Fruit fly (Drosophila melanogaster) whole organism, larva: ENCODE measurements around the gene Cpr72Eb.

ENCODE experiments used
- noc ChIP-seq: fragments of 200-800 bp; sonication (Bioruptor generic); optimal IDR thresholded peaks from 3 replicates; lab custom pipeline; 2019; ENCODE audit warnings: missing biosample characterization, mild to moderate bottlenecking, missing genetic modification characterization, moderate library complexity

Gene Cpr72Eb

DNA sequence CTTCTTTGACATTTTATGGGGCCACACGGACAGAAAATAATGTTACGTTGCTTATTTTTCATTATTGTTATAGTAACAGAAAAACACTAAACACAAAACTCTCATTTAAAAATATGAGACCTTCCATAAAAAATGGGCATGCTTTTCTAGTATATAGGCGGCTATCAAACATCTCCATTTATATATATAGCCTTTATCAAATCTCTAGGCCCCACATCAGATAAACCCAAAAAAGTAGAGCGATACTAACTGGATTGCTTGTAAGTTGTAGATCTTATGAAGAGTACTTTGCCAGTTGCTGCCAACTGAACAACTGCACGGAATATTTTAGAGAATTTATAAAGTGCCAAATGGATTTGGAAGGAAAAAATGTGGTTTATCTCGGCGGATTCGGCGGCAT lies 4.8 kb downstream of the Cpr72Eb start, which contains the start of gene CG18814:
Gene CG18814, plus strand, starts transcription at position 301 of the 400 bp plus-strand sequence.
- no peak for TF ChIP-seq noc (tag; lab: Kevin White, UChicago)

DNA sequence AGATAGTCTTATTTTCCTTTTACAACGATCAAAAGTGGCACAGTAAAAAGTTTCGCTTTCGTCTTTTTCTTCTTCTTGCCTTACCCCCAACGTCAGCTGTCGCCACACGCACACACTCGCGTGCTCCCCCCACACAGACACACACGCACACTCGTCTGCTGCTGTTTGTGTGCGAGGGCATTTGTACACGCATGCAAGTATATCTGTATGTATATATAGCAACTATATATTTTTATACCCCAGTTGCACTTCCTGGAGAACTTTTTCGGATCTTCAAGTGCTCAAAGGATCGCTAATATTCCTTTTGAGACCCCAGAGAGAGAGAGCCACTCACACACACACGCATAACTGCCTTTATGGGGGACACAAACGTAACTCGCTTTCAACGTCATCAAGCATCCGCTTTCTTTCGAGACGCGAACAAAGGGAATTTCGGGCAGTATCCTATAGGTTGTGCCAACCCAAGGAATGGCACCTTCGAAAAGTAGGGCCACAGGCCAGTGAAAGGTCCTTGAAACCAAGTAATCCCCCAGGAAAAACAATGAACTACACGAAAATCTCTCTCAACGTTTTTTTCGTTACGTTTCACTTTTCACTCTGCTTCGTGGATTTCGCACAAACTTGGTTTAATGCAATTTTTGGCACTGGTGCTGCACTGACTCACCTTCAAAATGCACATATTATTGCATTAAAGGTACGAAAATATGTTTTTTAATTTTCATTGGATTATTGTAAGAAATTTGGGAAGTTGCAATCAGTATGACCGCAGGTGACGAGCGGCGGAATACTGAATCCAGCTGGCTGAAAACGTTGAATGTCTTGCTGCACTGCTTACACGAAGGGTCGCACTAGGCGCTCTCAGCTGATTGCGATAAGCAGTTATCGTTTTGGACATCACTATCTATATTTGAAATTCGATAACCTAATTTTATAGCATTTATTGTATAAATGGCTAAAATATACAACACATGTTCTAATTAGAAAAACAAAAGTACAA lies 13.4 kb downstream of the Cpr72Eb start, which contains the start of gene roq:
Gene roq, minus strand, starts transcription at position 799 of the 997 bp plus-strand sequence.
- no peak for TF ChIP-seq noc (tag; lab: Kevin White, UChicago)

DNA sequence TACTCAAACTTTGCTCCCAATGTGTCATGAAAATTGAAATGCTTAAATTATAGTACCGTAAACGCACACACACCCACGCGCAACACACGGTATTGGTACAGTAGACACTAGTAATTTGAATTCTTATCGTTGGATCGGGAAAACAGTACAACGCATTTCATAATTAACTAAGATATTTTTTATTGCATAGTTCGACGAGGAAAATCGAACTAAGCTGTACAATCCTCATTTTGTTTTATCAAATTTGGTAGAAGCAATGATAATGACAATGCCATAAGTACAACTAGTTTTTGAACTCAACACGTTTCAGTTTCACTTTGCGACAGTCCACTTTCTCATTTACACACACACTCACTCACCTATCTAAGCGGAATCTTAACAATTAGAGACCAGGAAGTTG lies 16.1 kb downstream of the Cpr72Eb start:
- TF ChIP-seq noc (tag; lab: Kevin White, UChicago): peak; percentile 97

DNA sequence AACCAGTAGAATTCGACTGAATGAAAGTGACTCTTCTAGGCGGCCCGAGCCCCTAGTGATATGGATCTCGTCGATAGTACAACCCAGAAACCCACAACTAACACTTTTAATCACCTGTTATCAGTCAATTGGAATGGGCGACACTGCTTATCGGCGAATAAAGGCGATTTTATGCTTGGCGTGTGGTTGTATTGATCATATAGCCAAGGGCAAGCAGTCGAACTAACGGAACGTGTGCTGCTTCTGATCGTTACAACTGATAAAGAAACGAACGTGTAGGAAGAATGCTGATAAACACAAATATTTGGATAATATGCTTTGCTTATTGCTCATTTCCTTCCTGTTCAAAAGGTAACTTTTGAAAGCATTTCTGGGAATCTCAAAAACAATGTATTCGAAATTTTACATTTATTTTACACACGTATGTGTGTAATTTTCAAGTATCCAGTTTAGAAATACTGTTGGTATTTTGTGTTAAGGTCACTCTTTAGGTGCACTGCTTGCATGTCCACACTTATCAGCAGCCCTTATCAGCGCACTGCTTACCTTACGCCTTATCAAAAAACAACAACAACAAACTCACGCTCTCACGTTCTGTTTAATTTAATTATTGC lies 16.6 kb downstream of the Cpr72Eb start, which contains the start of gene Agpat4:
Gene Agpat4, minus strand, starts transcription at position 387 of the 614 bp plus-strand sequence.
- no peak for TF ChIP-seq noc (tag; lab: Kevin White, UChicago)

DNA sequence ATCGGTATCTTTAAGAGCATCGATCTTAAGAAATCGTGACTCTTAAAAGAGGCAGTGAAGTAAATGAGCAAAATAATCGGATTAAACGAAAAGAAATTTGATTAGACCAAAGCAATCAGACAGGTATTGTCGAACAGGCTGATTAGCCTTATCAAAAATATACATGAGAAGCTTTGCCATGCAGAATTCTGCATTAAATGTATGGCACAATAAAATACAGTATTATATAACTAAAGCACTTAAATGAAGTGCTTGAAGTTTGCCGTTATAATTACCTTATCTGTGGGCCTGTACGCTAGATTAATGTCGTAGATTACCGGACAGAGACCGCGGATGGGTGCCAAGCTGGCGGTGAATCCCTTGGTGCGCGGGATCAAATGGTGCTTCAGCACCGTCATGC lies 18.4 kb downstream of the Cpr72Eb start:
- no peak for TF ChIP-seq noc (tag; lab: Kevin White, UChicago)

DNA sequence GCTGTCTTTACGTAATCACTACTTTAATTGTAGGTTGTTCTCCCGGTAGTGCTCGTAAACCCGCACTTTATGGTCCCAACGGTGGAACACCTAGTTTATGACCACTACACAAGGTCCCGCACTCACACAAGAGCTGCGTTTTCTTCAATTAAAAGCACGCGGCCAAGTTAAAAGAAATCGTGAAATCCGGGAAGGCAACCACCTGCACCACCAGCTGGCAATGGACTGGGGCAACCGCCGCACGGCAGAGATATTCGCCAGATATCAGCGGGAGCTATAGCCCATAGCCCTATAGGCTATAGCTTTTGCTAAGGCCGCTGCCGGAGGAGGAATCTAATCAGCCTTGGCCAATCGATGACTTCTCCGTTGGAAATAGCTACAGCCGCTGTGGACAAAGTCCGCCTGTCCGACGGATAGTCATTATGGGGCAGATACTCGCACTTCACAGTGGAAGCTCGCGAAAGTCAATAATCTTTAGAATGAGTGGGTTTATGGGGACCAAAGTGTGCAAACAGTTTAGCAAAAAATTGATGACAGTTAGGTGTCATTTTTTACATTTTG lies 19.5 kb downstream of the Cpr72Eb start:
- no peak for TF ChIP-seq noc (tag; lab: Kevin White, UChicago)

DNA sequence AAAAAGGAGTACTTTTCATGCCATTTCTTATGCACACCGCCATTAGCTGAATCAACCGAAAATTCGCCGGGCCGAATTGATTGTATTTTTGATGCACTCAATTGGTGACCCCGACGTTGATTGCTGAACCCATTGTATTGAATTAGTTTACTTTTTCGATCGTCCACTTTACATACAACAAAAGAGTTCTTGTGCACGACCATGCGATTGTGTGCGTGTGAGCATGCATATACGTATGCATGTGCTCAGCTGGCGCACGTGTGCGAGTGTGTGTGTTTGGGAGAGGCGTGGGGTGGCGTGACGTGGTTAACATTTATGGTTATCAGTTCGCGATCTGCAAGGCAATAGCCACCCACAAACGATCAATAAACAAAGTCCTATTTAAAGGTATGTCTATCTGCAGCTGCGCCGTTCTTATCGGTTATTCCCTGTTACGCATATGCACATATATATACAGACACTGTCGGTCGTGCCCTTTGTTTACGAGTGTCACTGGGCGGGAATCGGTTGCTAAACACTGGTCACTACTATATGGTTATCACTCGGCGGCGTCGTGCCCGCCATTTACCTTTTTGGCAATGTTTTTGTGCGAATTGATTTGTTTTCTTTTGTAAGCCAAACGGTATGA lies 20.7 kb downstream of the Cpr72Eb start:
- peak; percentile 56 for TF ChIP-seq noc (tag; lab: Kevin White, UChicago)

DNA sequence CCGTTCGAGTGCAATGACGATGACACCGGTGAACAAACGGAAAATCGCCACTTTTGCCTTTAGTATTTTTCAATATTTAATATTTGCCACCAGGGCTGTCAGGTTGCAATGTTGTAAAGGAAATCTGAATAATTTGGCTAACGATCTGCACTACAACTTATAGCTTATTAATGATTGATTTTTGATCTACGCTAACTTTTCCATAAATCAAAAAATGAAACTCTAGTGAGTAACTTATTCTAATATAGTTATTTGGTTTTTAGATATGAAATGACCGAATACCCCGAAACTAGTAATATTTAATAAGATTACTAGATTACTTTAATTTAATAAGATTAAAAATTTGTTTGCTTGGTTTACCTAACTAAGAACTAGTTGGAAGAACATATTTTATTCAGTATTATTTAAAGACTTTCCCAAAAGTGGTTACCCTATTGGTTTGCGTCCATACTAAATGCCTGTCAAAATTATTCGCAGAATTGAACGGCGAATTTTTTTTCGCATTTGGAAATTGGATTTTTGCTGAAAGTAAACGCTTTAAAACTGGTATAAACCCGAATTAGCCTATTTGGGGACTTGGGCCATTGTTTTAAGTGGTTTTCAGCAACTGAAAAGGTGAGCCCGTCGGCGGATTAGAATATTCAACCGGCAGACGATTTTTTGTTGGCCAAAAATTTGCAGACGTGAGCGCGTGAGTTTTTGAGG lies 21.3 kb downstream of the Cpr72Eb start, which contains the start of the genes Agpat3 and RAF2:
Gene Agpat3, minus strand, starts transcription at position 78 of the 705 bp plus-strand sequence.
Gene RAF2, plus strand, starts transcription at position 448 of the 705 bp plus-strand sequence.
- no peak for TF ChIP-seq noc (tag; lab: Kevin White, UChicago)

DNA sequence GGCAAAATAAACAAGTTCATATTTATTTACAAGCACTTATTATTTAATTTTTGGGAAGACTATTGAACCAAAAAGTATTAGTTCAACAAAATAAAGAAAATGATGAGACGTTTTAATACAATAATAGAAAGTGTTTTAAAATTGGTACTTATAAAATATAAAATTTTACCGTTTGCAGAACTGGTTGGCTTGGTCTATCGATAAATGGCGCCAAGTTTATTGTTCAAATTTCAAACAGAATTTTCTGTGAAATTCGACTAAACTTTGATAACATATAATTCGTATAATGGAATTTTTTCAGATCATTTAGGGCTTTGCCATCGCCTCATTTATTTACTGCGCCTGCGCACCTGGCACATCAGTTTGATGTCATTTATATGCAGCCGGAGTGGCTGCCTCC lies 26.1 kb downstream of the Cpr72Eb start:
- no peak for TF ChIP-seq noc (tag; lab: Kevin White, UChicago)

DNA sequence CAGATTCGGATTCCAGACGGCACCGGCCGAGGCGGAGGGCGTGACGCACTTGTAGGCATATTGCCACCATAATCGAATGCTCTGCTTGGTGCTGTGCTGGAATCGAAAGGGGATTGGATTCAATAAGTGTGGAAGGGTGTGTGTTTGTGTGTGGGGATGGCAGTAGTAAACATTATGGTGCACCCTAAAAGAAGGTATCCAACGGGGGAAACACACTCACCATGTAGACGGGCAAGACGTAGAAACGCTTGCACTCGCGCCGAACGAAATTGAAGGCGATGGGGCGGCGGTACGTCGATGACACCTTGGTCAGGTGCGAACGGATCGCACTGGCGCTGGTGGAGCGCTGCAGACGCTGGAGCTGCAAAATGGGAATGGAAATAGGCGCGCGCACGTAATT lies 26.6 kb downstream of the Cpr72Eb start:
- TF ChIP-seq noc (tag; lab: Kevin White, UChicago): no peak

DNA sequence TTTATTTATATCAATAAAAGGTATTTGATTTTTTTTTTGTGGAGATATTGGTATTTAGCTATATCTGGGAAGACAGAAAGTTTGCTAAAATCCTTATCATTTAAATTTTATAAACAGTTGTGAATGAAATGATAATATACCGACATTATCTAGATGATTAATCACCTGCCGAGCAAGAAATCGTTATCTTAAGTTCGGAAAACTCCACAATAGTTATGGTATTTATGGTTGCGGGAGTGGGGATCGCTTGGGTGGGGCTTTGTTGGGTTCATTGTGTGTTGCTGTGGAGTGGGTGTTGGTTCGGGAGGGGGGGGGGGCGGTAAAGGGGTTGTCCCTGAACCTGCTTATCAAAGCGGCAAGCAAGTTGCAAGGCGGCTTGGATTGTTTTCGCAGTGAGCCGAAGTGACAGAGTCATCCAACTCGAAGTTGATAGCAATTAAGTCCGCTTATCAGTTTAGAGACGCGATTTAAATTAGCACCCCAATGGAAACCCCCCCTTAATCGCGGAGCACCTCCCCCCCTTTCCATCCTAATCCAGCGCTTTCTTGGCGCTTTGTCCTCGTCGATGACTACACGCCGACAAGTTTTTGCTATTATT lies 27.6 kb downstream of the Cpr72Eb start:
- TF ChIP-seq noc (tag; lab: Kevin White, UChicago): peak; percentile 8

DNA sequence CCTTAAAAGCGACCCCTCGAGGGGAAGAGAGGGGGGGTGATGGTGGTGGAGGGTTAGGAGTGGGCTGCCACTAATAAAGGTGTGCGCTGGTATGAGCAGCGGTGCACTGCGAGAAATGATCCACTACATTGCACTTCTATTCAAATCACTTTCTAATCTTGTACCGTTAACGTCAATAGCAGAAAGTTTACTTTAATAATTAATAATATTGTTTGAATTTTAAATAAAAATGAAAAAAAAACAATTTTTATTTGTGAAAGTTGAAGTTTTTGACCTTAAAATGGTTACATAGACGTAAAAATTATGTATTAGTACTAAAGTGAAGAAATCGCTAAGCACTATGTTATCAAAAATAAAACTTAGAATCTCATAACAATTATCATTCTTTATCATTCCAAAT lies 28.2 kb downstream of the Cpr72Eb start:
- no peak for TF ChIP-seq noc (tag; lab: Kevin White, UChicago)

DNA sequence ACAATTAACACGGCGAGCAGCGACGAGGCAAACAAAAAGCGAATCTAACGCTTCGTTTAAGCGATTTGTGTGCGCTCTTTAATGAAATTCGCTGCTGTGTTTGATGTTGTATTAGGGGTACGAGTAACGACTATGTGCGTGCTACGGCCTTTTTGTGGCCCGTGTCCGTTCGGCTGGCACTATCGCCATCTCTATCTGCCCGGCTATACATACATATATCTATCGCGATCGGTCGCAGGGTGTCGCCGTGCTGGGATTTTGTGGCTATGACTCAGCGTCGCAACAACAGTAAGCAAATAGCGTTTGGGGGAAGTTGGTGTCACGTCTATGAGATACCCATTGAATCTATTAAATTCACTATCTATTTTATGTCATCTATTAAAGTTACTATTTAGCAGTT lies 29.0 kb downstream of the Cpr72Eb start:
- TF ChIP-seq noc (tag; lab: Kevin White, UChicago): no peak

DNA sequence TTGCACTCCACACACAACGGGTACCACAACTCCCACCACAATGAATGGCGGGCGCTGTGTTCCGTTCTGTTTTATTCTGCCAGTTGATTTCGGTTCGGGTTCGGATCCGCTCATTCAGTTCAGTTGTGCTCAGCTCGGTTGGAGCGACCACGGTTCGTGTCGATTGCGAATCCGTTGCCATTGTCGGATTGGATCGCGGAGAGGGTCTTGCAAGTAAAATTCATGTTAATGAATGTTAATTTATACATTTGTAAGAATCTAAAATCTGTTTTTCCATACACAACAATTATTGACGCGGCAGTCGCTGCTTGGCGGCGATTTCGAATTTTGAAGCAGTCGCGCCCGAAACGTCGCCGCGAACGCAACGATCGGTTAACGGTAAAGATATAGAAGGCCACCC lies 29.8 kb downstream of the Cpr72Eb start, which contains the start of gene Gagr:
Gene Gagr, plus strand, starts transcription at position 81 of the 400 bp plus-strand sequence.
- TF ChIP-seq noc (tag; lab: Kevin White, UChicago): no peak
